Worm (Caenorhabditis elegans) whole organism, young adult: Measurements from ENCODE around the gene cpt-5.

ENCODE experiments used
- B0019.2 ChIP-seq: fragments of 200-800 bp; sonication (Bioruptor generic); conservative IDR thresholded peaks from 2 replicates; pipeline ENCODE4 v1.3.6; 2022; ENCODE audit warnings: missing genetic modification reagents, missing genetic modification characterization, missing compliant biosample characterization
- B0035.1 ChIP-seq: sonication (generic microtip); optimal IDR thresholded peaks from 2 replicates; lab custom pipeline; 2016; ENCODE audit warnings: missing genetic modification characterization, mild to moderate bottlenecking, missing compliant biosample characterization, missing genotype, missing genetic modification reagents
- B0336.3 ChIP-seq: fragments of 200-800 bp; sonication (Bioruptor generic); IDR thresholded peaks from 2 replicates; pipeline ENCODE4 v1.3.6; 2022; ENCODE audit warnings: missing genetic modification characterization, missing compliant biosample characterization
- D2030.7 ChIP-seq: fragments of 200-800 bp; sonication (Bioruptor generic); IDR thresholded peaks from 2 replicates; pipeline ENCODE4 v1.3.6; 2022; ENCODE audit warnings: missing genetic modification reagents, missing genetic modification characterization, missing compliant biosample characterization
- F22D6.2 ChIP-seq: sonication (generic microtip); optimal IDR thresholded peaks from 2 replicates; lab custom pipeline; 2016; ENCODE audit warnings: mild to moderate bottlenecking, missing genetic modification characterization, missing compliant biosample characterization
- F23B12.7 ChIP-seq: sonication (generic microtip); optimal IDR thresholded peaks from 2 replicates; lab custom pipeline; 2017; ENCODE audit warnings: missing genetic modification characterization, mild to moderate bottlenecking, missing compliant biosample characterization, antibody characterized with exemption, moderate library complexity; ENCODE audit not compliant: insufficient read depth
- F33H1.4 ChIP-seq: fragments of 200-800 bp; sonication (Bioruptor generic); IDR thresholded peaks from 2 replicates; pipeline ENCODE4 v1.3.6; 2022; ENCODE audit warnings: missing genetic modification reagents, missing genetic modification characterization, missing compliant biosample characterization
- F52B5.7 ChIP-seq: sonication (generic microtip); optimal IDR thresholded peaks from 2 replicates; lab custom pipeline; 2016; ENCODE audit warnings: mild to moderate bottlenecking, missing genetic modification characterization, missing compliant biosample characterization
- K11D2.4 ChIP-seq: fragments of 200-800 bp; sonication (Bioruptor generic); IDR thresholded peaks from 2 replicates; pipeline ENCODE4 v1.3.6; 2022; ENCODE audit warnings: missing genetic modification reagents, missing genetic modification characterization, missing compliant biosample characterization
- Y53F4B.3 ChIP-seq: fragments of 200-800 bp; sonication (Bioruptor generic); IDR thresholded peaks from 2 replicates; pipeline ENCODE4 v1.3.6; 2022; ENCODE audit warnings: missing genetic modification reagents, missing genetic modification characterization, missing compliant biosample characterization
- Y95B8A.8 ChIP-seq: fragments of 200-800 bp; sonication (Bioruptor generic); IDR thresholded peaks from 2 replicates; pipeline ENCODE4 v1.3.6; 2022; ENCODE audit warnings: missing genetic modification reagents, missing genetic modification characterization, missing compliant biosample characterization
- ZK185.1 ChIP-seq: sonication (generic microtip); optimal IDR thresholded peaks from 2 replicates; lab custom pipeline; 2016; ENCODE audit warnings: mild to moderate bottlenecking, missing genetic modification characterization, missing compliant biosample characterization; ENCODE audit not compliant: poor library complexity, severe bottlenecking
- aptf-3 ChIP-seq: fragments of 200-800 bp; sonication (Bioruptor generic); IDR thresholded peaks from 2 replicates; pipeline ENCODE4 v1.3.6; 2022; ENCODE audit warnings: missing genetic modification characterization, missing compliant biosample characterization
- attf-6 ChIP-seq: fragments of 200-800 bp; sonication (Bioruptor generic); IDR thresholded peaks from 2 replicates; pipeline ENCODE4 v1.3.6; 2022; ENCODE audit warnings: missing genetic modification reagents, missing genetic modification characterization, missing compliant biosample characterization
- bed-1 ChIP-seq: fragments of 200-800 bp; sonication (Bioruptor generic); IDR thresholded peaks from 2 replicates; pipeline ENCODE4 v1.3.6; 2022; ENCODE audit warnings: missing genetic modification reagents, missing genetic modification characterization, missing compliant biosample characterization
- ccch-3 ChIP-seq: fragments of 200-800 bp; sonication (Bioruptor generic); optimal IDR thresholded peaks from 2 replicates; lab custom pipeline; 2018; ENCODE audit warnings: mild to moderate bottlenecking, missing genetic modification characterization, missing compliant biosample characterization
- cebp-1 ChIP-seq, 2 experiments: fragments of 200-800 bp in 1 of 2; sonication (Bioruptor generic) in 1 of 2; sonication (generic microtip) in 1 of 2; IDR thresholded peaks in 1 of 2; optimal IDR thresholded peaks in 1 of 2; 2 replicates each; pipeline versions ENCODE4 v1.3.6 to Lab custom; 2017 to 2022; ENCODE audit warnings: missing compliant biosample characterization in 2 of 2, missing genetic modification characterization in 2 of 2, mild to moderate bottlenecking in 1 of 2, missing genetic modification reagents in 1 of 2, moderate library complexity in 1 of 2
- cebp-2 ChIP-seq: fragments of 200-800 bp; sonication (Bioruptor generic); IDR thresholded peaks from 2 replicates; pipeline ENCODE4 v1.3.6; 2022; ENCODE audit warnings: missing genetic modification characterization, missing compliant biosample characterization
- ceh-91 ChIP-seq: fragments of 200-800 bp; sonication (Bioruptor generic); IDR thresholded peaks from 2 replicates; pipeline ENCODE4 v1.3.6; 2022; ENCODE audit warnings: missing genetic modification reagents, missing genetic modification characterization, missing compliant biosample characterization
- egl-18 ChIP-seq: fragments of 200-800 bp; sonication (Bioruptor generic); IDR thresholded peaks from 2 replicates; pipeline ENCODE4 v1.3.6; 2022; ENCODE audit warnings: missing genetic modification reagents, missing genetic modification characterization, missing compliant biosample characterization
- egl-44 ChIP-seq: fragments of 200-800 bp; sonication (Bioruptor generic); IDR thresholded peaks from 2 replicates; pipeline ENCODE4 v1.3.6; 2022; ENCODE audit warnings: missing genetic modification reagents, missing genetic modification characterization, missing compliant biosample characterization
- ets-4 ChIP-seq: fragments of 200-800 bp; sonication (Bioruptor generic); optimal IDR thresholded peaks from 2 replicates; lab custom pipeline; 2018; ENCODE audit warnings: mild to moderate bottlenecking, missing genetic modification characterization, missing compliant biosample characterization
- fkh-3 ChIP-seq: sonication (generic microtip); optimal IDR thresholded peaks from 2 replicates; lab custom pipeline; 2016; ENCODE audit warnings: mild to moderate bottlenecking, missing genetic modification characterization, missing compliant biosample characterization
- hlh-12 ChIP-seq: sonication (generic microtip); optimal IDR thresholded peaks from 2 replicates; lab custom pipeline; 2016; ENCODE audit warnings: missing genetic modification characterization, missing compliant biosample characterization
- lag-1 ChIP-seq: fragments of 200-800 bp; sonication (Bioruptor generic); IDR thresholded peaks from 2 replicates; pipeline ENCODE4 v1.3.6; 2022; ENCODE audit warnings: missing genetic modification reagents, missing genetic modification characterization, missing compliant biosample characterization
- let-526 ChIP-seq: fragments of 200-800 bp; sonication (Bioruptor generic); IDR thresholded peaks from 2 replicates; pipeline ENCODE4 v1.3.6; 2022; ENCODE audit warnings: missing genetic modification reagents, missing genetic modification characterization, missing compliant biosample characterization
- lin-54 ChIP-seq: fragments of 200-800 bp; sonication (Bioruptor generic); optimal IDR thresholded peaks from 2 replicates; lab custom pipeline; 2018; ENCODE audit warnings: mild to moderate bottlenecking, missing genetic modification characterization, missing compliant biosample characterization
- lir-1 ChIP-seq: fragments of 200-800 bp; sonication (Bioruptor generic); conservative IDR thresholded peaks from 2 replicates; pipeline ENCODE4 v1.3.6; 2022; ENCODE audit warnings: missing genetic modification reagents, missing genetic modification characterization, missing compliant biosample characterization
- lsy-27 ChIP-seq: sonication (generic microtip); optimal IDR thresholded peaks from 2 replicates; lab custom pipeline; 2017; ENCODE audit warnings: missing genetic modification characterization, mild to moderate bottlenecking, missing compliant biosample characterization, antibody characterized with exemption, missing genotype, borderline replicate concordance; ENCODE audit not compliant: insufficient read depth
- mel-28 ChIP-seq: sonication (generic microtip); optimal IDR thresholded peaks from 2 replicates; lab custom pipeline; 2016; ENCODE audit warnings: borderline replicate concordance, mild to moderate bottlenecking, missing genetic modification characterization, missing compliant biosample characterization
- mes-4 ChIP-seq: sonication (generic microtip); optimal IDR thresholded peaks from 2 replicates; lab custom pipeline; 2016; ENCODE audit warnings: missing genotype, missing genetic modification characterization, missing compliant biosample characterization
- nfyb-1 ChIP-seq: fragments of 200-800 bp; sonication (Bioruptor generic); IDR thresholded peaks from 2 replicates; pipeline ENCODE4 v1.3.6; 2022; ENCODE audit warnings: missing genetic modification reagents, missing genetic modification characterization, missing compliant biosample characterization
- nhr-179 ChIP-seq: sonication (generic microtip); optimal IDR thresholded peaks from 2 replicates; lab custom pipeline; 2016; ENCODE audit warnings: mild to moderate bottlenecking, missing genetic modification characterization, missing compliant biosample characterization
- nhr-27 ChIP-seq: fragments of 200-800 bp; sonication (Bioruptor generic); optimal IDR thresholded peaks from 2 replicates; lab custom pipeline; 2018; ENCODE audit warnings: mild to moderate bottlenecking, missing genetic modification characterization, moderate library complexity, missing compliant biosample characterization
- nhr-80 ChIP-seq: sonication (generic microtip); optimal IDR thresholded peaks from 2 replicates; lab custom pipeline; 2016; ENCODE audit warnings: missing genetic modification characterization, missing compliant biosample characterization
- rec-8 ChIP-seq, 2 experiments: sonication (generic microtip); optimal IDR thresholded peaks; 2 replicates each; lab custom pipeline; 2016; ENCODE audit warnings: mild to moderate bottlenecking in 2 of 2, missing genetic modification characterization in 2 of 2, missing genetic modification reagents in 2 of 2, missing genotype in 2 of 2, missing biosample characterization in 1 of 2, missing compliant biosample characterization in 1 of 2, moderate library complexity in 1 of 2
- sea-2 ChIP-seq: fragments of 200-800 bp; sonication (Bioruptor generic); IDR thresholded peaks from 2 replicates; pipeline ENCODE4 v1.3.6; 2022; ENCODE audit warnings: missing genetic modification characterization, missing compliant biosample characterization
- snpc-1.1 ChIP-seq: sonication (generic microtip); optimal IDR thresholded peaks from 2 replicates; lab custom pipeline; 2017; ENCODE audit warnings: missing genetic modification characterization, mild to moderate bottlenecking, missing compliant biosample characterization, antibody characterized with exemption, moderate library complexity, missing genotype, missing genetic modification reagents; ENCODE audit not compliant: insufficient read depth
- sptf-2 ChIP-seq: fragments of 200-800 bp; sonication (Bioruptor generic); optimal IDR thresholded peaks from 2 replicates; lab custom pipeline; 2018; ENCODE audit warnings: mild to moderate bottlenecking, missing genetic modification characterization, missing compliant biosample characterization
- tbp1 ChIP-seq: fragments of 200-800 bp; sonication (Bioruptor generic); optimal IDR thresholded peaks from 2 replicates; lab custom pipeline; 2018; ENCODE audit warnings: mild to moderate bottlenecking, missing genetic modification characterization, missing compliant biosample characterization
- tbx-9 ChIP-seq: sonication (generic microtip); optimal IDR thresholded peaks from 2 replicates; lab custom pipeline; 2016; ENCODE audit warnings: borderline replicate concordance, missing genetic modification characterization, inconsistent platforms, missing compliant biosample characterization
- unc-130 ChIP-seq: sonication (generic microtip); optimal IDR thresholded peaks from 2 replicates; lab custom pipeline; 2016; ENCODE audit warnings: missing genetic modification reagents, missing genetic modification characterization, missing compliant biosample characterization
- unc-62 ChIP-seq: fragments of 150-350 bp; optimal IDR thresholded peaks from 2 replicates; lab custom pipeline; 2014; ENCODE audit warnings: missing biosample characterization, missing genetic modification reagents, missing genetic modification characterization
- zim-3 ChIP-seq: sonication (generic microtip); optimal IDR thresholded peaks from 2 replicates; lab custom pipeline; 2017; ENCODE audit warnings: mild to moderate bottlenecking, missing genetic modification characterization, moderate library complexity, missing compliant biosample characterization
- ztf-25 ChIP-seq: fragments of 200-800 bp; sonication (Bioruptor generic); IDR thresholded peaks from 2 replicates; pipeline ENCODE4 v1.3.6; 2022; ENCODE audit warnings: missing genetic modification reagents, missing genetic modification characterization, missing compliant biosample characterization
- ztf-3 ChIP-seq: fragments of 200-800 bp; sonication (Bioruptor generic); optimal IDR thresholded peaks from 2 replicates; lab custom pipeline; 2018; ENCODE audit warnings: mild to moderate bottlenecking, missing genetic modification characterization, missing compliant biosample characterization
- ztf-6 ChIP-seq: fragments of 200-800 bp; sonication (Bioruptor generic); IDR thresholded peaks from 2 replicates; pipeline ENCODE4 v1.3.6; 2022; ENCODE audit warnings: missing genetic modification reagents, missing genetic modification characterization, missing compliant biosample characterization

The cpt-5 gene

ce11 chrV:13908120-13908915 is 35.3 kb downstream of the cpt-5 start (continued):
- TF ChIP-seq tbx-9, result no peak
- TF ChIP-seq zim-3 (tag; lab: Kevin White, UChicago), result no peak
- no peak for TF ChIP-seq ccch-3 (GFP tag; lab: Kevin White, UChicago)
- TF ChIP-seq cebp-2 (GFP tag; lab: Robert Waterston, UW), result no peak
- no peak for TF ChIP-seq ztf-6 (GFP tag; lab: Robert Waterston, UW)
- TF ChIP-seq mel-28 (tag; lab: Kevin White, UChicago), result no peak
- TF ChIP-seq attf-6 (GFP tag; lab: Robert Waterston, UW), result no peak; the same call in 1 of the 2 replicates
- no peak for TF ChIP-seq rec-8 (tag; optimal IDR thresholded peaks at IDR 0.05; lab: Kevin White, UChicago)
- no peak for TF ChIP-seq ztf-25
- TF ChIP-seq sptf-2 (GFP tag; lab: Kevin White, UChicago), result no peak
- TF ChIP-seq nfyb-1 (GFP tag; lab: Robert Waterston, UW), result peak; percentile 64
- TF ChIP-seq F22D6.2 (tag; lab: Kevin White, UChicago), result no peak
- no peak for TF ChIP-seq B0035.1 (tag; lab: Kevin White, UChicago)
- no peak for TF ChIP-seq ZK185.1 (tag; lab: Kevin White, UChicago)
- no peak for TF ChIP-seq fkh-3
- no peak for TF ChIP-seq lin-54 (GFP tag; lab: Kevin White, UChicago)
- no peak for TF ChIP-seq B0019.2
- no peak for TF ChIP-seq snpc-1.1 (tag; lab: Kevin White, UChicago)
- no peak for TF ChIP-seq bed-1 (GFP tag; lab: Robert Waterston, UW)
- no peak for TF ChIP-seq cebp-1 (GFP tag; IDR thresholded peaks at IDR 0.05; lab: Robert Waterston, UW)
- TF ChIP-seq cebp-1 (tag; optimal IDR thresholded peaks at IDR 0.05; lab: Kevin White, UChicago), result peak; percentile 29
- TF ChIP-seq Y95B8A.8 (GFP tag; lab: Robert Waterston, UW), result peak; percentile 71; the same call in 1 of the 2 replicates
- no peak for TF ChIP-seq D2030.7 (GFP tag; lab: Robert Waterston, UW)
- no peak for TF ChIP-seq nhr-179 (tag; lab: Kevin White, UChicago)
- TF ChIP-seq B0336.3 (GFP tag; lab: Robert Waterston, UW), result peak; percentile 15
- TF ChIP-seq unc-130 (GFP tag; lab: Kevin White, UChicago), result no peak
- no peak for TF ChIP-seq F33H1.4 (GFP tag; lab: Robert Waterston, UW)
- TF ChIP-seq hlh-12 (tag; lab: Kevin White, UChicago), result no peak
- TF ChIP-seq nhr-80, result no peak
- no peak for TF ChIP-seq mes-4 (tag; lab: Kevin White, UChicago)
- no peak for TF ChIP-seq lag-1 (GFP tag; lab: Robert Waterston, UW)
- TF ChIP-seq K11D2.4, result peak; percentile 45
- no peak for TF ChIP-seq ets-4 (GFP tag; lab: Kevin White, UChicago)
- no peak for TF ChIP-seq let-526 (GFP tag; lab: Robert Waterston, UW)
- TF ChIP-seq unc-62 (GFP tag; lab: Kevin White, UChicago), result no peak
- TF ChIP-seq lir-1 (GFP tag; lab: Robert Waterston, UW), result no peak
- TF ChIP-seq ceh-91 (GFP tag; lab: Robert Waterston, UW), result no peak
- no peak for TF ChIP-seq F23B12.7 (tag; lab: Kevin White, UChicago)
- TF ChIP-seq Y53F4B.3 (GFP tag; lab: Robert Waterston, UW), result no peak
- no peak for TF ChIP-seq aptf-3 (GFP tag; lab: Robert Waterston, UW)
- TF ChIP-seq F52B5.7, result no peak
- TF ChIP-seq sea-2 (GFP tag; lab: Robert Waterston, UW), result no peak
- no peak for TF ChIP-seq egl-18 (GFP tag; lab: Robert Waterston, UW)
- peak; percentile 41 for TF ChIP-seq ztf-3 (GFP tag; lab: Kevin White, UChicago)
- TF ChIP-seq egl-44, result no peak
- TF ChIP-seq tbp1 (GFP tag; lab: Kevin White, UChicago), result no peak
- TF ChIP-seq lsy-27 (tag; lab: Kevin White, UChicago), result no peak
- TF ChIP-seq nhr-27 (tag; lab: Kevin White, UChicago), result no peak
